Worm (Caenorhabditis elegans) whole organism, early embryonic: ENCODE measurements around the gene coq-2.

ENCODE experiments used
- B0310.2 ChIP-seq: sonication (generic microtip); optimal IDR thresholded peaks from 2 replicates; lab custom pipeline; 2016; ENCODE audit warnings: mild to moderate bottlenecking, missing genetic modification characterization, missing compliant biosample characterization
- F13C5.2 ChIP-seq: sonication (generic microtip); optimal IDR thresholded peaks from 2 replicates; lab custom pipeline; 2017; ENCODE audit warnings: mild to moderate bottlenecking, missing genetic modification characterization, inconsistent platforms, missing compliant biosample characterization
- aly-1 ChIP-seq: sonication (generic microtip); optimal IDR thresholded peaks from 2 replicates; lab custom pipeline; 2016; ENCODE audit warnings: missing genetic modification characterization, missing compliant biosample characterization
- ama-1 ChIP-seq: fragments of 150-350 bp; optimal IDR thresholded peaks from 2 replicates; lab custom pipeline; 2014
- ceh-13 ChIP-seq: fragments of 200-800 bp; sonication (Bioruptor generic); optimal IDR thresholded peaks from 2 replicates; lab custom pipeline; 2018; ENCODE audit warnings: mild to moderate bottlenecking, missing genetic modification characterization, missing compliant biosample characterization
- ceh-36 ChIP-seq: sonication (generic microtip); optimal IDR thresholded peaks from 2 replicates; lab custom pipeline; 2016; ENCODE audit warnings: missing genetic modification characterization, inconsistent platforms, missing compliant biosample characterization
- ets-7 ChIP-seq: sonication (generic microtip); optimal IDR thresholded peaks from 2 replicates; lab custom pipeline; 2016; ENCODE audit warnings: missing genotype, missing genetic modification characterization, missing compliant biosample characterization
- flt-1 ChIP-seq: fragments of 200-800 bp; sonication (Bioruptor generic); IDR thresholded peaks from 2 replicates; pipeline ENCODE4 v1.3.6; 2022; ENCODE audit warnings: missing genetic modification characterization, missing compliant biosample characterization
- hmbx-1 ChIP-seq: sonication (generic microtip); optimal IDR thresholded peaks from 2 replicates; lab custom pipeline; 2016; ENCODE audit warnings: mild to moderate bottlenecking, missing genetic modification characterization, missing compliant biosample characterization
- hmg-4 ChIP-seq: fragments of 200-800 bp; sonication (Bioruptor generic); optimal IDR thresholded peaks from 2 replicates; lab custom pipeline; 2018; ENCODE audit warnings: mild to moderate bottlenecking, missing genetic modification characterization, missing compliant biosample characterization
- hnd-1 ChIP-seq: sonication (generic microtip); optimal IDR thresholded peaks from 2 replicates; lab custom pipeline; 2016; ENCODE audit warnings: missing genetic modification characterization, missing compliant biosample characterization
- pes-1 ChIP-seq: fragments of 200-800 bp; sonication (Bioruptor generic); IDR thresholded peaks from 2 replicates; pipeline ENCODE4 v1.3.6; 2022; ENCODE audit warnings: missing genetic modification reagents, missing genetic modification characterization, missing compliant biosample characterization
- scrt-1 ChIP-seq: fragments of 200-800 bp; sonication (Bioruptor generic); IDR thresholded peaks from 2 replicates; pipeline ENCODE4 v1.3.6; 2022; ENCODE audit warnings: missing genetic modification characterization, missing compliant biosample characterization
- sea-1 ChIP-seq: fragments of 200-800 bp; sonication (Bioruptor generic); conservative IDR thresholded peaks from 2 replicates; pipeline ENCODE4 v1.3.6; 2022; ENCODE audit warnings: missing genetic modification characterization, missing compliant biosample characterization
- tbx-11 ChIP-seq: fragments of 200-800 bp; sonication (Bioruptor generic); IDR thresholded peaks from 2 replicates; pipeline ENCODE4 v1.3.6; 2022; ENCODE audit warnings: missing genetic modification characterization, missing compliant biosample characterization
- tbx-37 ChIP-seq: fragments of 200-800 bp; sonication (Bioruptor generic); conservative IDR thresholded peaks from 2 replicates; pipeline ENCODE4 v1.3.6; 2022; ENCODE audit warnings: missing genetic modification reagents, missing genetic modification characterization, missing compliant biosample characterization
- tra-4 ChIP-seq: sonication (generic microtip); optimal IDR thresholded peaks from 2 replicates; lab custom pipeline; 2017; ENCODE audit warnings: missing genetic modification characterization, missing compliant biosample characterization

coq-2 gene

ce11 chrIII:6961937-6962504 is 26.3 kb downstream of the coq-2 start, which contains the start of the genes rpn-6.1 and F57B9.1:
Gene rpn-6.1, minus strand, starts transcription at chrIII:6962001.
Gene F57B9.1, plus strand, starts transcription at chrIII:6962090.
- TF ChIP-seq sea-1 (GFP tag; lab: Robert Waterston, UW) (no peak), F13C5.2 (tag; lab: Kevin White, UChicago) (no peak), flt-1 (GFP tag; lab: Robert Waterston, UW) (no peak), ama-1 (lab: Kevin White, UChicago) (no peak), ceh-36 (no peak), tbx-37 (no peak), hnd-1 (tag; lab: Kevin White, UChicago) (no peak), ceh-13 (GFP tag; lab: Kevin White, UChicago) (no peak), tbx-11 (GFP tag; lab: Robert Waterston, UW) (no peak), B0310.2 (tag; lab: Kevin White, UChicago) (no peak), pes-1 (GFP tag; lab: Robert Waterston, UW) (no peak), aly-1 (no peak), hmbx-1 (tag; lab: Kevin White, UChicago) (no peak), tra-4 (tag; lab: Kevin White, UChicago) (no peak), ets-7 (tag; lab: Kevin White, UChicago) (no peak), scrt-1 (GFP tag; lab: Robert Waterston, UW) (no peak)

ce11 chrIII:6968080-6968639 is 32.4 kb downstream of the coq-2 start, which contains the start of gene panl-2:
Gene panl-2, minus strand, starts transcription at chrIII:6968130.
- TF ChIP-seq aly-1 (no peak), scrt-1 (GFP tag; lab: Robert Waterston, UW) (no peak), ceh-36 (no peak), ets-7 (tag; lab: Kevin White, UChicago) (no peak), tbx-11 (GFP tag; lab: Robert Waterston, UW) (no peak), hnd-1 (tag; lab: Kevin White, UChicago) (no peak), ceh-13 (GFP tag; lab: Kevin White, UChicago) (no peak), sea-1 (GFP tag; lab: Robert Waterston, UW) (no peak), B0310.2 (tag; lab: Kevin White, UChicago) (no peak), tra-4 (tag; lab: Kevin White, UChicago) (no peak), F13C5.2 (tag; lab: Kevin White, UChicago) (no peak), ama-1 (lab: Kevin White, UChicago) (no peak), hmg-4 (GFP tag; lab: Kevin White, UChicago) (no peak), hmbx-1 (tag; lab: Kevin White, UChicago) (no peak), flt-1 (GFP tag; lab: Robert Waterston, UW) (no peak), tbx-37 (no peak), pes-1 (GFP tag; lab: Robert Waterston, UW) (no peak)

ce11 chrIII:6968655-6969054 is 32.9 kb downstream of the coq-2 start:
- TF ChIP-seq ceh-13 (GFP tag; lab: Kevin White, UChicago) (no peak), tbx-11 (GFP tag; lab: Robert Waterston, UW) (no peak), sea-1 (GFP tag; lab: Robert Waterston, UW) (no peak), hnd-1 (tag; lab: Kevin White, UChicago) (no peak), ceh-36 (no peak), aly-1 (no peak), flt-1 (GFP tag; lab: Robert Waterston, UW) (no peak), B0310.2 (tag; lab: Kevin White, UChicago) (no peak), ama-1 (lab: Kevin White, UChicago) (no peak), hmbx-1 (tag; lab: Kevin White, UChicago) (no peak), tbx-37 (no peak), tra-4 (tag; lab: Kevin White, UChicago) (no peak), ets-7 (tag; lab: Kevin White, UChicago) (no peak)

ce11 chrIII:6969090-6969489 is 33.3 kb downstream of the coq-2 start, which contains the start of gene F31E3.12:
Gene F31E3.12, plus strand, starts transcription at chrIII:6969390.
- TF ChIP-seq tbx-37: no peak
- no peak for TF ChIP-seq ceh-36
- TF ChIP-seq tbx-11 (GFP tag; lab: Robert Waterston, UW): no peak
- no peak for TF ChIP-seq F13C5.2 (tag; lab: Kevin White, UChicago)

- TF ChIP-seq ceh-36: no peak
- no peak for TF ChIP-seq tbx-37
- no peak for TF ChIP-seq ceh-13 (GFP tag; lab: Kevin White, UChicago)
- no peak for TF ChIP-seq aly-1
- TF ChIP-seq tra-4 (tag; lab: Kevin White, UChicago): no peak
- no peak for TF ChIP-seq sea-1 (GFP tag; lab: Robert Waterston, UW)
- no peak for TF ChIP-seq hmbx-1 (tag; lab: Kevin White, UChicago)
- no peak for TF ChIP-seq hmg-4 (GFP tag; lab: Kevin White, UChicago)
- no peak for TF ChIP-seq flt-1 (GFP tag; lab: Robert Waterston, UW)
- no peak for TF ChIP-seq tbx-11 (GFP tag; lab: Robert Waterston, UW)
- TF ChIP-seq F13C5.2 (tag; lab: Kevin White, UChicago): no peak
- TF ChIP-seq B0310.2 (tag; lab: Kevin White, UChicago): no peak
- no peak for TF ChIP-seq ets-7 (tag; lab: Kevin White, UChicago)
- no peak for TF ChIP-seq scrt-1 (GFP tag; lab: Robert Waterston, UW)
- no peak for TF ChIP-seq ama-1 (lab: Kevin White, UChicago)
- no peak for TF ChIP-seq pes-1 (GFP tag; lab: Robert Waterston, UW)
- TF ChIP-seq hnd-1 (tag; lab: Kevin White, UChicago): no peak
Observed at ce11 chrIII:6969781-6970342, 34.1 kb downstream of the coq-2 start.

ce11 chrIII:6970744-6971143 is 35.0 kb downstream of the coq-2 start:
- TF ChIP-seq tbx-37: no peak
- no peak for TF ChIP-seq ama-1 (lab: Kevin White, UChicago)
- no peak for TF ChIP-seq scrt-1 (GFP tag; lab: Robert Waterston, UW)
- no peak for TF ChIP-seq flt-1 (GFP tag; lab: Robert Waterston, UW)
- TF ChIP-seq pes-1 (GFP tag; lab: Robert Waterston, UW): no peak
- no peak for TF ChIP-seq tra-4 (tag; lab: Kevin White, UChicago)
- TF ChIP-seq tbx-11 (GFP tag; lab: Robert Waterston, UW): no peak
- TF ChIP-seq ceh-36: no peak
- TF ChIP-seq sea-1 (GFP tag; lab: Robert Waterston, UW): no peak
- no peak for TF ChIP-seq hmbx-1 (tag; lab: Kevin White, UChicago)
- TF ChIP-seq aly-1: no peak
- no peak for TF ChIP-seq hnd-1 (tag; lab: Kevin White, UChicago)
- TF ChIP-seq B0310.2 (tag; lab: Kevin White, UChicago): no peak
- no peak for TF ChIP-seq ceh-13 (GFP tag; lab: Kevin White, UChicago)
- no peak for TF ChIP-seq ets-7 (tag; lab: Kevin White, UChicago)
- TF ChIP-seq F13C5.2 (tag; lab: Kevin White, UChicago): no peak
- TF ChIP-seq hmg-4 (GFP tag; lab: Kevin White, UChicago): no peak
